Fruit fly (Drosophila melanogaster) whole organism, embryonic: ENCODE results near the gene CG33158.
A peak's percentile ranks its signal among the peaks of the same experiment; 100 is the strongest.

Experiments
- Asciz ChIP-seq: fragments of 200-800 bp; sonication (Bioruptor generic); optimal IDR thresholded peaks from 2 replicates; lab custom pipeline; 2017; ENCODE audit warnings: missing biosample characterization, mild to moderate bottlenecking, missing genetic modification characterization, missing genetic modification reagents
- Bgb ChIP-seq: fragments of 200-800 bp; sonication (Bioruptor generic); IDR thresholded peaks from 2 replicates; pipeline ENCODE4 v1.3.6; 2022; ENCODE audit warnings: missing biosample characterization, missing genetic modification characterization; ENCODE audit not compliant: partially characterized antibody
- CG10431 ChIP-seq: fragments of 200-800 bp; sonication (Bioruptor generic); optimal IDR thresholded peaks from 3 replicates; lab custom pipeline; 2018; ENCODE audit warnings: missing biosample characterization, mild to moderate bottlenecking, missing genetic modification characterization
- CG11247 ChIP-seq: fragments of 200-800 bp; sonication (Bioruptor generic); IDR thresholded peaks from 2 replicates; pipeline ENCODE4 v1.3.6; 2022; ENCODE audit warnings: missing biosample characterization, missing genetic modification characterization
- CG14050 ChIP-seq: fragments of 200-800 bp; sonication (Bioruptor generic); IDR thresholded peaks from 3 replicates; pipeline ENCODE4 v1.3.6; 2022; ENCODE audit warnings: missing biosample characterization, missing genetic modification characterization
- CG1602 ChIP-seq: fragments of 200-800 bp; sonication (Bioruptor generic); optimal IDR thresholded peaks from 3 replicates; lab custom pipeline; 2016; ENCODE audit warnings: missing biosample characterization, missing genetic modification characterization
- CG1647 ChIP-seq: fragments of 200-800 bp; sonication (Bioruptor generic); optimal IDR thresholded peaks from 3 replicates; lab custom pipeline; 2016; ENCODE audit warnings: missing biosample characterization, missing genetic modification characterization
- CG16815 ChIP-seq: fragments of 200-800 bp; sonication (Bioruptor generic); optimal IDR thresholded peaks from 3 replicates; lab custom pipeline; 2017; ENCODE audit warnings: missing biosample characterization, mild to moderate bottlenecking, missing genetic modification characterization
- CG16863 ChIP-seq: fragments of 200-800 bp; sonication (Bioruptor generic); optimal IDR thresholded peaks from 3 replicates; lab custom pipeline; 2016; ENCODE audit warnings: missing biosample characterization, missing genetic modification characterization
- CG17328 ChIP-seq: fragments of 200-800 bp; sonication (Bioruptor generic); IDR thresholded peaks from 2 replicates; pipeline ENCODE4 v1.3.6; 2022; ENCODE audit warnings: missing biosample characterization, missing genetic modification characterization
- CG17361 ChIP-seq: fragments of 200-800 bp; sonication (Bioruptor generic); IDR thresholded peaks from 3 replicates; pipeline ENCODE4 v1.3.6; 2022; ENCODE audit warnings: missing biosample characterization, missing genetic modification characterization
- CG17568 ChIP-seq: fragments of 200-800 bp; sonication (Bioruptor generic); optimal IDR thresholded peaks from 2 replicates; lab custom pipeline; 2018; ENCODE audit warnings: missing biosample characterization, mild to moderate bottlenecking, missing genetic modification characterization, moderate library complexity
- CG17912 ChIP-seq: fragments of 200-800 bp; sonication (Bioruptor generic); optimal IDR thresholded peaks from 2 replicates; lab custom pipeline; 2018; ENCODE audit warnings: missing biosample characterization, mild to moderate bottlenecking, missing genetic modification characterization
- CG18262 ChIP-seq: fragments of 200-800 bp; optimal IDR thresholded peaks from 3 replicates; lab custom pipeline; 2019; ENCODE audit warnings: missing biosample characterization, mild to moderate bottlenecking, missing genetic modification characterization, moderate library complexity
- CG1832 ChIP-seq: fragments of 200-800 bp; sonication (Bioruptor generic); optimal IDR thresholded peaks from 2 replicates; lab custom pipeline; 2017; ENCODE audit warnings: missing biosample characterization, mild to moderate bottlenecking, missing genetic modification characterization, inconsistent platforms
- CG18619 ChIP-seq: fragments of 200-800 bp; sonication (Bioruptor generic); optimal IDR thresholded peaks from 3 replicates; lab custom pipeline; 2017; ENCODE audit warnings: missing biosample characterization, mild to moderate bottlenecking, missing genetic modification characterization
- CG2116 ChIP-seq: fragments of 200-800 bp; sonication (Bioruptor generic); optimal IDR thresholded peaks from 3 replicates; lab custom pipeline; 2018; ENCODE audit warnings: missing biosample characterization, mild to moderate bottlenecking, missing genetic modification characterization
- CG34376 ChIP-seq: fragments of 200-800 bp; sonication (Bioruptor generic); optimal IDR thresholded peaks from 2 replicates; lab custom pipeline; 2018; ENCODE audit warnings: missing biosample characterization, mild to moderate bottlenecking, missing genetic modification characterization
- CG4617 ChIP-seq: fragments of 200-800 bp; sonication (Bioruptor generic); optimal IDR thresholded peaks from 3 replicates; lab custom pipeline; 2016; ENCODE audit warnings: missing biosample characterization, missing genetic modification characterization, borderline replicate concordance
- CG5180 ChIP-seq: fragments of 200-800 bp; sonication (Bioruptor generic); optimal IDR thresholded peaks from 3 replicates; lab custom pipeline; 2017; ENCODE audit warnings: missing biosample characterization, missing genetic modification characterization, mild to moderate bottlenecking, moderate library complexity, missing genetic modification reagents
- CG7271 ChIP-seq: fragments of 200-800 bp; sonication (Bioruptor generic); optimal IDR thresholded peaks from 2 replicates; lab custom pipeline; 2018; ENCODE audit warnings: missing biosample characterization, mild to moderate bottlenecking, missing genetic modification characterization, moderate library complexity
- CG7839 ChIP-seq: fragments of 200-800 bp; sonication (Bioruptor generic); optimal IDR thresholded peaks from 3 replicates; lab custom pipeline; 2018; ENCODE audit warnings: missing biosample characterization, mild to moderate bottlenecking, missing genetic modification characterization, moderate library complexity
- CG7963 ChIP-seq: fragments of 200-800 bp; sonication (Bioruptor generic); IDR thresholded peaks from 3 replicates; pipeline ENCODE4 v1.3.6; 2022; ENCODE audit warnings: missing biosample characterization, missing genetic modification characterization; ENCODE audit not compliant: partially characterized antibody
- CG9727 ChIP-seq: fragments of 200-800 bp; sonication (Bioruptor generic); optimal IDR thresholded peaks from 3 replicates; lab custom pipeline; 2017; ENCODE audit warnings: missing biosample characterization, mild to moderate bottlenecking, missing genetic modification characterization
- CG9932 ChIP-seq: fragments of 200-800 bp; sonication (Bioruptor generic); IDR thresholded peaks from 2 replicates; pipeline ENCODE4 v1.3.6; 2022; ENCODE audit warnings: missing biosample characterization, missing genetic modification characterization
- CrebB ChIP-seq: fragments of 200-800 bp; sonication (Bioruptor generic); optimal IDR thresholded peaks from 3 replicates; lab custom pipeline; 2018; ENCODE audit warnings: missing biosample characterization, mild to moderate bottlenecking, missing genetic modification characterization
- Dad ChIP-seq: fragments of 200-800 bp; sonication (Bioruptor generic); optimal IDR thresholded peaks from 3 replicates; lab custom pipeline; 2016; ENCODE audit warnings: missing biosample characterization, missing genetic modification characterization
- Doc3 ChIP-seq: fragments of 200-800 bp; sonication (Bioruptor generic); IDR thresholded peaks from 3 replicates; pipeline ENCODE4 v1.3.6; 2022; ENCODE audit warnings: missing biosample characterization, missing genetic modification characterization; ENCODE audit not compliant: partially characterized antibody
- Meics ChIP-seq: fragments of 200-800 bp; sonication (Bioruptor generic); optimal IDR thresholded peaks from 2 replicates; lab custom pipeline; 2017; ENCODE audit warnings: missing biosample characterization, mild to moderate bottlenecking, missing genetic modification characterization
- NFAT ChIP-seq: fragments of 200-800 bp; sonication (Bioruptor generic); IDR thresholded peaks from 2 replicates; pipeline ENCODE4 v1.3.6; 2022; ENCODE audit warnings: missing biosample characterization, missing genetic modification characterization
- NK7.1 ChIP-seq: fragments of 200-800 bp; sonication (Bioruptor generic); optimal IDR thresholded peaks from 3 replicates; lab custom pipeline; 2016; ENCODE audit warnings: missing biosample characterization, missing genetic modification characterization
- PHDP ChIP-seq: fragments of 200-800 bp; sonication (Bioruptor generic); optimal IDR thresholded peaks from 3 replicates; lab custom pipeline; 2018; ENCODE audit warnings: missing biosample characterization, mild to moderate bottlenecking, missing genetic modification characterization, moderate library complexity
- Six4 ChIP-seq: fragments of 200-800 bp; sonication (Bioruptor generic); optimal IDR thresholded peaks from 2 replicates; lab custom pipeline; 2016; ENCODE audit warnings: missing biosample characterization, missing genetic modification characterization
- Sox100B ChIP-seq: fragments of 200-800 bp; sonication (Bioruptor generic); optimal IDR thresholded peaks from 3 replicates; lab custom pipeline; 2018; ENCODE audit warnings: missing biosample characterization, mild to moderate bottlenecking, missing genetic modification characterization
- Spps ChIP-seq: fragments of 200-800 bp; sonication (Bioruptor generic); optimal IDR thresholded peaks from 2 replicates; lab custom pipeline; 2018; ENCODE audit warnings: missing biosample characterization, mild to moderate bottlenecking, missing genetic modification characterization
- abd-A ChIP-seq: fragments of 200-800 bp; sonication (Bioruptor generic); optimal IDR thresholded peaks from 3 replicates; lab custom pipeline; 2019; ENCODE audit warnings: missing biosample characterization, mild to moderate bottlenecking, missing genetic modification characterization, moderate library complexity
- ase ChIP-seq: fragments of 200-800 bp; sonication (Bioruptor generic); IDR thresholded peaks from 3 replicates; pipeline ENCODE4 v1.3.6; 2022; ENCODE audit warnings: missing biosample characterization, missing genetic modification characterization
- croc ChIP-seq: fragments of 200-800 bp; sonication (Bioruptor generic); conservative IDR thresholded peaks from 3 replicates; pipeline ENCODE4 v1.3.6; 2022; ENCODE audit warnings: missing biosample characterization, missing genetic modification characterization
- dan ChIP-seq: fragments of 200-800 bp; sonication (Bioruptor generic); IDR thresholded peaks from 2 replicates; pipeline ENCODE4 v1.3.6; 2022; ENCODE audit warnings: missing biosample characterization, missing genetic modification characterization
- dysf ChIP-seq: fragments of 200-800 bp; sonication (Bioruptor generic); IDR thresholded peaks from 3 replicates; pipeline ENCODE4 v1.3.6; 2022; ENCODE audit warnings: missing biosample characterization, missing genetic modification characterization
- gcm ChIP-seq: fragments of 200-800 bp; sonication (Bioruptor generic); optimal IDR thresholded peaks from 2 replicates; lab custom pipeline; 2019; ENCODE audit warnings: missing biosample characterization, mild to moderate bottlenecking, missing genetic modification characterization, moderate library complexity
- gro ChIP-seq: fragments of 200-800 bp; sonication (Bioruptor generic); optimal IDR thresholded peaks from 2 replicates; lab custom pipeline; 2016; ENCODE audit warnings: missing biosample characterization, missing genetic modification characterization
- odd ChIP-seq: fragments of 200-800 bp; sonication (Bioruptor generic); optimal IDR thresholded peaks from 2 replicates; lab custom pipeline; 2017; ENCODE audit warnings: missing biosample characterization, mild to moderate bottlenecking, missing genetic modification characterization
- onecut ChIP-seq: fragments of 200-800 bp; sonication (Bioruptor generic); IDR thresholded peaks from 2 replicates; pipeline ENCODE4 v1.3.6; 2022; ENCODE audit warnings: missing biosample characterization, missing genetic modification characterization
- org-1 ChIP-seq: fragments of 200-800 bp; sonication (Bioruptor generic); optimal IDR thresholded peaks from 2 replicates; lab custom pipeline; 2017; ENCODE audit warnings: missing biosample characterization, missing genetic modification characterization
- otp ChIP-seq: fragments of 200-800 bp; sonication (Bioruptor generic); IDR thresholded peaks from 3 replicates; pipeline ENCODE4, ENCODE4 v1.3.6; 2022; ENCODE audit warnings: missing biosample characterization, missing genetic modification characterization
- pan ChIP-seq, 4 experiments: fragments of >200 bp in 3 of 4; fragments of 200-800 bp in 1 of 4; sonication (Bioruptor generic) in 1 of 4; optimal IDR thresholded peaks in 3 of 4; IDR thresholded peaks in 1 of 4; 2 replicates each; pipeline versions ENCODE4 v1.3.6 to Lab custom; 2017 to 2022; ENCODE audit warnings: missing biosample characterization in 2 of 4, missing genetic modification characterization in 2 of 4, mixed read lengths in 1 of 4
- pita ChIP-seq: fragments of 200-800 bp; sonication (Bioruptor generic); optimal IDR thresholded peaks from 2 replicates; lab custom pipeline; 2017; ENCODE audit warnings: missing biosample characterization, mild to moderate bottlenecking, missing genetic modification characterization
- sens-2 ChIP-seq: fragments of 200-800 bp; sonication (Bioruptor generic); IDR thresholded peaks from 2 replicates; pipeline ENCODE4 v1.3.6; 2022; ENCODE audit warnings: missing biosample characterization, missing genetic modification characterization
- zen2 ChIP-seq: fragments of 200-800 bp; sonication (Bioruptor generic); IDR thresholded peaks from 3 replicates; pipeline ENCODE4 v1.3.6; 2022; ENCODE audit warnings: missing biosample characterization, missing genetic modification characterization; ENCODE audit not compliant: partially characterized antibody

The CG33158 gene

dm6 chr3L:16380770-16381169, 38.6 kb upstream of the CG33158 start (continued):
- TF ChIP-seq CrebB (tag; lab: Kevin White, UChicago) (peak; percentile 44), zen2 (no peak), CG7271 (tag; lab: Kevin White, UChicago) (no peak), abd-A (tag; lab: Kevin White, UChicago) (no peak), Bgb (GFP tag; lab: Robert Waterston, UW) (no peak), CG14050 (GFP tag; lab: Robert Waterston, UW) (no peak), CG1832 (GFP tag; lab: Kevin White, UChicago) (no peak), org-1 (GFP tag; lab: Kevin White, UChicago) (peak; percentile 50), gro (GFP tag; lab: Kevin White, UChicago) (peak; percentile 83), CG4617 (GFP tag; lab: Kevin White, UChicago) (no peak), otp (GFP tag; lab: Robert Waterston, UW) (no peak), PHDP (peak; percentile 70), CG18619 (GFP tag; lab: Kevin White, UChicago) (peak; percentile 63), dan (no peak), CG11247 (GFP tag; lab: Robert Waterston, UW) (peak; percentile 59), CG18262 (tag; lab: Kevin White, UChicago) (peak; percentile 64), Spps (peak; percentile 44), CG34376 (GFP tag; lab: Kevin White, UChicago) (no peak), CG9932 (GFP tag; lab: Robert Waterston, UW) (peak; percentile 79), CG17361 (GFP tag; lab: Robert Waterston, UW) (peak; percentile 64; the same call in 2 of the 3 replicates), NK7.1 (GFP tag; lab: Kevin White, UChicago) (peak; percentile 33), Six4 (GFP tag; lab: Kevin White, UChicago) (peak; percentile 65), Meics (GFP tag; lab: Kevin White, UChicago) (peak; percentile 69), CG16863 (GFP tag; lab: Kevin White, UChicago) (peak; percentile 66), CG7963 (GFP tag; lab: Robert Waterston, UW) (no peak), dysf (peak; percentile 76; the same call in 1 of the 3 replicates), CG7839 (tag; lab: Kevin White, UChicago) (peak; percentile 78), CG10431 (no peak), CG17912 (GFP tag; lab: Kevin White, UChicago) (no peak), sens-2 (GFP tag; lab: Robert Waterston, UW) (no peak), CG16815 (GFP tag; lab: Kevin White, UChicago) (peak; percentile 63), gcm (GFP tag; lab: Kevin White, UChicago) (peak; percentile 59), CG17328 (GFP tag; lab: Robert Waterston, UW) (no peak), ase (GFP tag; lab: Robert Waterston, UW) (no peak; the same call in 2 of the 3 replicates), CG1647 (peak; percentile 18), pan (optimal IDR thresholded peaks at IDR 0.05; lab: Kevin White, UChicago) (no peak), pan (GFP tag; optimal IDR thresholded peaks at IDR 0.05 in 1 of 2, IDR thresholded peaks at IDR 0.05 in 1 of 2) (peak in 1 of 2 experiments; percentile 54), CG9727 (GFP tag; lab: Kevin White, UChicago) (peak; percentile 63), NFAT (GFP tag; lab: Robert Waterston, UW) (peak; percentile 38; the same call in 1 of the 2 replicates), CG1602 (GFP tag; lab: Kevin White, UChicago) (peak; percentile 43), Doc3 (GFP tag; lab: Robert Waterston, UW) (no peak), odd (GFP tag; lab: Kevin White, UChicago) (peak; percentile 59), croc (GFP tag; lab: Robert Waterston, UW) (peak; percentile 38; the same call in 1 of the 3 replicates), Dad (GFP tag; lab: Kevin White, UChicago) (no peak), Asciz (GFP tag; lab: Kevin White, UChicago) (peak; percentile 65), Sox100B (GFP tag; lab: Kevin White, UChicago) (peak; percentile 64), CG5180 (peak; percentile 30), pita (GFP tag; lab: Kevin White, UChicago) (no peak), onecut (GFP tag; lab: Robert Waterston, UW) (no peak), CG17568 (GFP tag; lab: Kevin White, UChicago) (peak; percentile 29), CG2116 (no peak)
